Fruit fly (Drosophila melanogaster) whole organism, embryonic: ENCODE measurements around the gene Jupiter.

ENCODE experiments used
- Asciz ChIP-seq: fragments of 200-800 bp; sonication (Bioruptor generic); optimal IDR thresholded peaks from 2 replicates; lab custom pipeline; 2017; ENCODE audit warnings: missing biosample characterization, mild to moderate bottlenecking, missing genetic modification characterization, missing genetic modification reagents
- B-H1 ChIP-seq: fragments of 200-800 bp; sonication (Bioruptor generic); IDR thresholded peaks from 3 replicates; pipeline ENCODE4 v1.3.6; 2022; ENCODE audit warnings: missing biosample characterization, missing genetic modification characterization
- B-H2 ChIP-seq: fragments of 200-800 bp; sonication (Bioruptor generic); optimal IDR thresholded peaks from 2 replicates; lab custom pipeline; 2018; ENCODE audit warnings: missing biosample characterization, mild to moderate bottlenecking, missing genetic modification characterization
- CG10267 ChIP-seq: fragments of 200-800 bp; sonication (Bioruptor generic); optimal IDR thresholded peaks from 2 replicates; lab custom pipeline; 2018; ENCODE audit warnings: missing biosample characterization, mild to moderate bottlenecking, missing genetic modification characterization, moderate library complexity
- CG10654 ChIP-seq: fragments of 200-800 bp; sonication (Bioruptor generic); optimal IDR thresholded peaks from 2 replicates; lab custom pipeline; 2016; ENCODE audit warnings: missing biosample characterization, missing genetic modification characterization
- CG11093 ChIP-seq: fragments of 200-800 bp; sonication (Bioruptor generic); IDR thresholded peaks from 3 replicates; pipeline ENCODE4 v1.3.6; 2022; ENCODE audit warnings: missing biosample characterization, missing genetic modification characterization
- CG11398 ChIP-seq: fragments of 200-800 bp; sonication (Bioruptor generic); optimal IDR thresholded peaks from 2 replicates; lab custom pipeline; 2016; ENCODE audit warnings: missing biosample characterization, missing genetic modification characterization
- CG12769 ChIP-seq: fragments of 200-800 bp; sonication (Bioruptor generic); optimal IDR thresholded peaks from 2 replicates; lab custom pipeline; 2019; ENCODE audit warnings: missing biosample characterization, mild to moderate bottlenecking, missing genetic modification characterization, moderate library complexity
- CG14860 ChIP-seq: fragments of 200-800 bp; sonication (Bioruptor generic); IDR thresholded peaks from 3 replicates; pipeline ENCODE4 v1.3.6; 2022; ENCODE audit warnings: missing biosample characterization, missing genetic modification characterization; ENCODE audit not compliant: partially characterized antibody
- CG15269 ChIP-seq: fragments of 200-800 bp; sonication (Bioruptor generic); optimal IDR thresholded peaks from 2 replicates; lab custom pipeline; 2018; ENCODE audit warnings: missing biosample characterization, mild to moderate bottlenecking, missing genetic modification characterization, moderate library complexity
- CG17829 ChIP-seq: fragments of 200-800 bp; optimal IDR thresholded peaks from 2 replicates; lab custom pipeline; 2019; ENCODE audit warnings: missing biosample characterization, mild to moderate bottlenecking, missing genetic modification characterization, moderate library complexity
- CG17912 ChIP-seq: fragments of 200-800 bp; sonication (Bioruptor generic); optimal IDR thresholded peaks from 2 replicates; lab custom pipeline; 2018; ENCODE audit warnings: missing biosample characterization, mild to moderate bottlenecking, missing genetic modification characterization
- CG1832 ChIP-seq: fragments of 200-800 bp; sonication (Bioruptor generic); optimal IDR thresholded peaks from 2 replicates; lab custom pipeline; 2017; ENCODE audit warnings: missing biosample characterization, mild to moderate bottlenecking, missing genetic modification characterization, inconsistent platforms
- CG30431 ChIP-seq: fragments of 200-800 bp; sonication (Bioruptor generic); optimal IDR thresholded peaks from 2 replicates; lab custom pipeline; 2017; ENCODE audit warnings: missing biosample characterization, missing genetic modification characterization
- CG34422 ChIP-seq: fragments of 200-800 bp; sonication (Bioruptor generic); IDR thresholded peaks from 3 replicates; pipeline ENCODE4 v1.3.6; 2022; ENCODE audit warnings: missing biosample characterization, missing genetic modification characterization
- CG3847 ChIP-seq: fragments of 200-800 bp; sonication (Bioruptor generic); IDR thresholded peaks from 2 replicates; pipeline ENCODE4 v1.3.6; 2022; ENCODE audit warnings: missing biosample characterization, missing genetic modification characterization
- CG4854 ChIP-seq: fragments of 200-800 bp; sonication (Bioruptor generic); optimal IDR thresholded peaks from 2 replicates; lab custom pipeline; 2016; ENCODE audit warnings: missing biosample characterization, missing genetic modification characterization, inconsistent platforms
- CG6175 ChIP-seq: fragments of 200-800 bp; sonication (Bioruptor generic); IDR thresholded peaks from 3 replicates; pipeline ENCODE4 v1.3.6; 2022; ENCODE audit warnings: missing biosample characterization, missing genetic modification characterization
- CG7556 ChIP-seq: fragments of 200-800 bp; sonication (Bioruptor generic); optimal IDR thresholded peaks from 2 replicates; lab custom pipeline; 2017; ENCODE audit warnings: missing biosample characterization, mild to moderate bottlenecking, missing genetic modification characterization
- CG7839 ChIP-seq: fragments of 200-800 bp; sonication (Bioruptor generic); optimal IDR thresholded peaks from 3 replicates; lab custom pipeline; 2018; ENCODE audit warnings: missing biosample characterization, mild to moderate bottlenecking, missing genetic modification characterization, moderate library complexity
- CG8765 ChIP-seq: fragments of 200-800 bp; sonication (Bioruptor generic); IDR thresholded peaks from 2 replicates; pipeline ENCODE4 v1.3.6; 2022; ENCODE audit warnings: missing biosample characterization, missing genetic modification characterization
- CG8944 ChIP-seq: fragments of 200-800 bp; sonication (Bioruptor generic); optimal IDR thresholded peaks from 3 replicates; lab custom pipeline; 2016; ENCODE audit warnings: missing biosample characterization, missing genetic modification characterization
- CG9727 ChIP-seq: fragments of 200-800 bp; sonication (Bioruptor generic); optimal IDR thresholded peaks from 3 replicates; lab custom pipeline; 2017; ENCODE audit warnings: missing biosample characterization, mild to moderate bottlenecking, missing genetic modification characterization
- CG9876 ChIP-seq: fragments of 200-800 bp; sonication (Bioruptor generic); optimal IDR thresholded peaks from 2 replicates; lab custom pipeline; 2016; ENCODE audit warnings: missing biosample characterization, missing genetic modification characterization
- D19A ChIP-seq: fragments of 200-800 bp; optimal IDR thresholded peaks from 3 replicates; lab custom pipeline; 2019; ENCODE audit warnings: missing biosample characterization, mild to moderate bottlenecking, missing genetic modification characterization, moderate library complexity
- Drgx ChIP-seq: fragments of 200-800 bp; sonication (Bioruptor generic); IDR thresholded peaks from 2 replicates; pipeline ENCODE4 v1.3.6; 2022; ENCODE audit warnings: missing biosample characterization, missing genetic modification characterization
- Hr51 ChIP-seq, 2 experiments: fragments of 200-800 bp; sonication (Bioruptor generic); optimal IDR thresholded peaks; 2 replicates in 1 of 2; 3 replicates in 1 of 2; lab custom pipeline; 2016 to 2018; ENCODE audit warnings: missing biosample characterization in 2 of 2, missing genetic modification characterization in 2 of 2, mild to moderate bottlenecking in 1 of 2, moderate library complexity in 1 of 2
- MTF-1 ChIP-seq: fragments of 200-800 bp; sonication (Bioruptor generic); optimal IDR thresholded peaks from 2 replicates; lab custom pipeline; 2018; ENCODE audit warnings: missing biosample characterization, mild to moderate bottlenecking, missing genetic modification characterization, borderline replicate concordance
- Rx ChIP-seq: fragments of 200-800 bp; sonication (Bioruptor generic); IDR thresholded peaks from 2 replicates; pipeline ENCODE4 v1.3.6; 2022; ENCODE audit warnings: missing biosample characterization, missing genetic modification characterization
- Sry-β ChIP-seq: fragments of 200-800 bp; sonication (Bioruptor generic); optimal IDR thresholded peaks from 2 replicates; lab custom pipeline; 2018; ENCODE audit warnings: missing biosample characterization, mild to moderate bottlenecking, missing genetic modification characterization, moderate library complexity
- TFAM ChIP-seq: fragments of 200-800 bp; sonication (Bioruptor generic); optimal IDR thresholded peaks from 2 replicates; lab custom pipeline; 2017; ENCODE audit warnings: missing biosample characterization, missing genetic modification characterization, inconsistent platforms
- Trl ChIP-seq, 3 experiments: fragments of >200 bp in 2 of 3; fragments of 200-800 bp in 1 of 3; sonication (Bioruptor generic) in 1 of 3; optimal IDR thresholded peaks; 2 replicates in 1 of 3; 3 replicates in 2 of 3; lab custom pipeline; 2016 to 2017; ENCODE audit warnings: missing biosample characterization in 1 of 3, missing genetic modification characterization in 1 of 3
- bigmax ChIP-seq: fragments of 200-800 bp; sonication (Bioruptor generic); optimal IDR thresholded peaks from 2 replicates; lab custom pipeline; 2018; ENCODE audit warnings: missing biosample characterization, mild to moderate bottlenecking, missing genetic modification characterization
- bsh ChIP-seq, 2 experiments: fragments of 200-800 bp; sonication (Bioruptor generic); optimal IDR thresholded peaks; 2 replicates each; lab custom pipeline; 2017 to 2018; ENCODE audit warnings: mild to moderate bottlenecking in 2 of 2, missing biosample characterization in 2 of 2, missing genetic modification characterization in 2 of 2, moderate library complexity in 1 of 2
- ci ChIP-seq: fragments of 200-800 bp; sonication (Bioruptor generic); IDR thresholded peaks from 3 replicates; pipeline ENCODE4 v1.3.6; 2022; ENCODE audit warnings: missing biosample characterization, missing genetic modification characterization
- dan ChIP-seq: fragments of 200-800 bp; sonication (Bioruptor generic); IDR thresholded peaks from 2 replicates; pipeline ENCODE4 v1.3.6; 2022; ENCODE audit warnings: missing biosample characterization, missing genetic modification characterization
- disco-r ChIP-seq: fragments of 200-800 bp; sonication (Bioruptor generic); optimal IDR thresholded peaks from 2 replicates; lab custom pipeline; 2016; ENCODE audit warnings: missing biosample characterization, missing genetic modification characterization
- en ChIP-seq: fragments of 200-800 bp; sonication (Bioruptor generic); optimal IDR thresholded peaks from 2 replicates; lab custom pipeline; 2016; ENCODE audit warnings: missing biosample characterization, missing genetic modification characterization
- fd96Cb ChIP-seq: fragments of 200-800 bp; sonication (Bioruptor generic); optimal IDR thresholded peaks from 2 replicates; lab custom pipeline; 2018; ENCODE audit warnings: missing biosample characterization, mild to moderate bottlenecking, missing genetic modification characterization, moderate library complexity
- jigr1 ChIP-seq: fragments of 200-800 bp; sonication (Bioruptor generic); IDR thresholded peaks from 3 replicates; pipeline ENCODE4 v1.3.6; 2022; ENCODE audit warnings: missing biosample characterization, missing genetic modification characterization
- kah ChIP-seq: fragments of 200-800 bp; sonication (Bioruptor generic); optimal IDR thresholded peaks from 2 replicates; lab custom pipeline; 2018; ENCODE audit warnings: missing biosample characterization, mild to moderate bottlenecking, missing genetic modification characterization
- luna ChIP-seq: fragments of 200-800 bp; sonication (Bioruptor generic); optimal IDR thresholded peaks from 2 replicates; lab custom pipeline; 2016; ENCODE audit warnings: missing biosample characterization, missing genetic modification characterization
- nerfin-2 ChIP-seq: fragments of 200-800 bp; sonication (Bioruptor generic); IDR thresholded peaks from 2 replicates; pipeline ENCODE4 v1.3.6; 2022; ENCODE audit warnings: missing biosample characterization, missing genetic modification characterization; ENCODE audit not compliant: partially characterized antibody
- psq ChIP-seq: fragments of 200-800 bp; sonication (Bioruptor generic); optimal IDR thresholded peaks from 2 replicates; lab custom pipeline; 2017; ENCODE audit warnings: missing biosample characterization, missing genetic modification characterization
- pum ChIP-seq: fragments of 200-800 bp; sonication (Bioruptor generic); optimal IDR thresholded peaks from 2 replicates; lab custom pipeline; 2016; ENCODE audit warnings: missing biosample characterization, missing genetic modification characterization
- ranshi ChIP-seq: fragments of 200-800 bp; sonication (Bioruptor generic); IDR thresholded peaks from 2 replicates; pipeline ENCODE4 v1.3.6; 2022; ENCODE audit warnings: missing biosample characterization, missing genetic modification characterization
- repo ChIP-seq: fragments of 200-800 bp; sonication (Bioruptor generic); optimal IDR thresholded peaks from 2 replicates; lab custom pipeline; 2016; ENCODE audit warnings: missing biosample characterization, missing genetic modification characterization
- tgo ChIP-seq: fragments of 200-800 bp; sonication (Bioruptor generic); IDR thresholded peaks from 3 replicates; pipeline ENCODE4 v1.3.6; 2022; ENCODE audit warnings: missing biosample characterization, missing genetic modification characterization
- toy ChIP-seq: fragments of 200-800 bp; sonication (Bioruptor generic); IDR thresholded peaks from 2 replicates; pipeline ENCODE4 v1.3.6; 2022; ENCODE audit warnings: missing biosample characterization, missing genetic modification characterization
- vvl ChIP-seq: fragments of 200-800 bp; sonication (Bioruptor generic); IDR thresholded peaks from 2 replicates; pipeline ENCODE4 v1.3.6; 2022; ENCODE audit warnings: missing biosample characterization, missing genetic modification characterization
- z ChIP-seq: fragments of 200-800 bp; sonication (Bioruptor generic); IDR thresholded peaks from 3 replicates; pipeline ENCODE4 v1.3.6; 2022; ENCODE audit warnings: missing biosample characterization, missing genetic modification characterization

Jupiter gene

DNA sequence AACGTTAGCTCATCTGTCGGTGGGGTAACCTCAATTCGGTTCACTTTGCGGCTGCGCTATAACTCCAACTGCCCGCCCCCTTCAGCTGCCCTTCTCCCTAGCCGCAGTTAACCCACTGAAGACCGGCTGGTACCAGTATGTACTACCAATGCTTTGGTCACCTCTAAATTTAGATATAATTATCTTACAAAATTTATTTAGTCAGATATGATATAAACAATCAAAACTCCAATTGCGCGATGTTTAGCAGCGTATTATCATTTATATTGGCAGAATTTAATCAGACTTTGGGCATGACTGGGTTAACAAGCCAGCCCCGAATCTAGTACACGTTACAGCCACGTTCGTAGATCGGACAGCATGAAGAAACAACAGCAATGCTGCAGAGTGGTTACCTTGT lies 42.0 kb upstream of the Jupiter start (continued):
- peak; percentile 36; the same call in 1 of the 3 replicates for TF ChIP-seq ci (GFP tag; lab: Robert Waterston, UW)
- TF ChIP-seq CG14860 (GFP tag; lab: Robert Waterston, UW): no peak
- TF ChIP-seq CG7556: peak; percentile 44
- TF ChIP-seq CG1832 (GFP tag; lab: Kevin White, UChicago): no peak
- no peak; the same call in 2 of the 3 replicates for TF ChIP-seq B-H1 (GFP tag; lab: Robert Waterston, UW)
- TF ChIP-seq CG11398 (GFP tag; lab: Kevin White, UChicago): no peak
- peak; percentile 67 for TF ChIP-seq CG12769 (tag; lab: Kevin White, UChicago)
- TF ChIP-seq vvl (GFP tag; lab: Robert Waterston, UW): peak; percentile 60
- no peak for TF ChIP-seq jigr1 (GFP tag; lab: Robert Waterston, UW)
- no peak for TF ChIP-seq CG6175 (GFP tag; lab: Robert Waterston, UW)
- peak; percentile 44; the same call in 1 of the 3 replicates for TF ChIP-seq tgo (GFP tag; lab: Robert Waterston, UW)
- TF ChIP-seq Drgx (GFP tag; lab: Robert Waterston, UW): peak; percentile 73
- TF ChIP-seq disco-r (GFP tag; lab: Kevin White, UChicago): no peak
- TF ChIP-seq TFAM (GFP tag; lab: Kevin White, UChicago): no peak
- no peak for TF ChIP-seq B-H2 (GFP tag; lab: Kevin White, UChicago)
- peak; percentile 29 to 36 for TF ChIP-seq bsh (GFP tag; optimal IDR thresholded peaks at IDR 0.05; lab: Kevin White, UChicago)
- TF ChIP-seq kah (GFP tag; lab: Kevin White, UChicago): peak; percentile 56
- peak; percentile 4 for TF ChIP-seq CG10654 (GFP tag; lab: Kevin White, UChicago)
- TF ChIP-seq toy (GFP tag; lab: Robert Waterston, UW): no peak
- peak; percentile 36 for TF ChIP-seq MTF-1 (GFP tag; lab: Kevin White, UChicago)
- TF ChIP-seq CG17829 (tag; lab: Kevin White, UChicago): peak; percentile 54
- no peak for TF ChIP-seq pum (GFP tag; lab: Kevin White, UChicago)
- no peak for TF ChIP-seq CG17912 (GFP tag; lab: Kevin White, UChicago)
- TF ChIP-seq CG9727: peak; percentile 8
- peak; percentile 23 for TF ChIP-seq D19A
- no peak for TF ChIP-seq Trl (optimal IDR thresholded peaks at IDR 0.05; lab: Kevin White, UChicago)
- TF ChIP-seq Trl (GFP tag; optimal IDR thresholded peaks at IDR 0.05; lab: Kevin White, UChicago): no peak
- no peak for TF ChIP-seq Sry-β (GFP tag; lab: Kevin White, UChicago)
- peak; percentile 66 for TF ChIP-seq CG7839
- no peak for TF ChIP-seq ranshi (GFP tag; lab: Robert Waterston, UW)
- TF ChIP-seq CG34422: no peak
- peak; percentile 8 for TF ChIP-seq CG4854
- no peak for TF ChIP-seq CG8765 (GFP tag; lab: Robert Waterston, UW)
- TF ChIP-seq psq (GFP tag; lab: Kevin White, UChicago): no peak
- TF ChIP-seq CG3847 (GFP tag; lab: Robert Waterston, UW): no peak
- TF ChIP-seq CG8944 (GFP tag; lab: Kevin White, UChicago): no peak
- TF ChIP-seq nerfin-2: no peak
- no peak for TF ChIP-seq bigmax
- no peak for TF ChIP-seq luna (GFP tag; lab: Kevin White, UChicago)
- no peak for TF ChIP-seq Rx (GFP tag; lab: Robert Waterston, UW)
- TF ChIP-seq z (GFP tag; lab: Robert Waterston, UW): no peak
- TF ChIP-seq CG10267 (tag; lab: Kevin White, UChicago): peak; percentile 21
- peak in 1 of 2 experiments; percentile 84 for TF ChIP-seq Hr51 (GFP tag; optimal IDR thresholded peaks at IDR 0.05; lab: Kevin White, UChicago)
- TF ChIP-seq CG30431: no peak
- TF ChIP-seq CG9876: no peak
- TF ChIP-seq repo (GFP tag; lab: Kevin White, UChicago): no peak
- TF ChIP-seq en (GFP tag; lab: Kevin White, UChicago): no peak
- peak; percentile 83 for TF ChIP-seq CG15269 (tag; lab: Kevin White, UChicago)
- TF ChIP-seq Asciz (GFP tag; lab: Kevin White, UChicago): peak; percentile 51
- TF ChIP-seq dan (GFP tag; lab: Robert Waterston, UW): no peak
- peak; percentile 47 for TF ChIP-seq fd96Cb
- TF ChIP-seq CG11093 (GFP tag; lab: Robert Waterston, UW): no peak
